Fruit fly (Drosophila melanogaster): ENCODE measurements around the gene mRpL38.
A peak's percentile ranks its signal among the peaks of the same experiment; 100 is the strongest.

Gene mRpL38

dm6 chrX:14247035-14247786 lies 21.1 kb downstream of the mRpL38 start, which contains the start of gene mud (continued):
- TF ChIP-seq cato (GFP tag; optimal IDR thresholded peaks at IDR 0.05; ENCODE audit: borderline replicate concordance) (peak; percentile 19), Spps (tag; optimal IDR thresholded peaks at IDR 0.05) (no peak), CG13123 (GFP tag; optimal IDR thresholded peaks at IDR 0.05) (no peak), CG30431 (GFP tag; optimal IDR thresholded peaks at IDR 0.05) (peak; percentile 28), CG10959 (GFP tag; IDR thresholded peaks at IDR 0.05) (no peak), CG13424 (tag; optimal IDR thresholded peaks at IDR 0.05) (peak; percentile 10), CG6654 (GFP tag; optimal IDR thresholded peaks at IDR 0.05) (peak; percentile 5), Hmr (GFP tag; optimal IDR thresholded peaks at IDR 0.05) (no peak), CG4404 (GFP tag; IDR thresholded peaks at IDR 0.05) (peak; percentile 31; the same call in 1 of the 2 replicates), tup (GFP tag; optimal IDR thresholded peaks at IDR 0.05) (no peak), zfh2 (GFP tag; optimal IDR thresholded peaks at IDR 0.05) (peak; percentile 20), CoRest (tag; optimal IDR thresholded peaks at IDR 0.05) (peak; percentile 54), crp (GFP tag; optimal IDR thresholded peaks at IDR 0.05) (peak in 1 of 2 experiments; percentile 56), luna (GFP tag; optimal IDR thresholded peaks at IDR 0.05) (no peak), Gug (GFP tag; IDR thresholded peaks at IDR 0.05) (no peak; the same call in 3 of the 4 replicates), CG31388 (GFP tag; optimal IDR thresholded peaks at IDR 0.05) (no peak), Rfx (GFP tag; IDR thresholded peaks at IDR 0.05) (no peak), Sry-δ (GFP tag; optimal IDR thresholded peaks at IDR 0.05) (peak; percentile 69), CG16863 (GFP tag; optimal IDR thresholded peaks at IDR 0.05) (no peak), CG14860 (GFP tag; IDR thresholded peaks at IDR 0.05; ENCODE audit: partially characterized antibody) (peak; percentile 72; the same call in 2 of the 3 replicates), TFAM (GFP tag; optimal IDR thresholded peaks at IDR 0.05) (no peak), CG6854 (GFP tag; optimal IDR thresholded peaks at IDR 0.05) (no peak), CG18599 (GFP tag; optimal IDR thresholded peaks at IDR 0.05) (no peak), ssp (GFP tag; IDR thresholded peaks at IDR 0.05) (peak; percentile 95), Dip3 (GFP tag; optimal IDR thresholded peaks at IDR 0.05) (no peak), Taf1 (GFP tag; IDR thresholded peaks at IDR 0.05) (no peak), eve (GFP tag; optimal IDR thresholded peaks at IDR 0.05) (no peak), en (GFP tag; optimal IDR thresholded peaks at IDR 0.05) (no peak), kni (GFP tag; optimal IDR thresholded peaks at IDR 0.05) (no peak), CG34422 (GFP tag; IDR thresholded peaks at IDR 0.05) (no peak), pros (GFP tag; optimal IDR thresholded peaks at IDR 0.05) (no peak), B-H1 (GFP tag; IDR thresholded peaks at IDR 0.05) (peak; percentile 27; the same call in 2 of the 3 replicates), toy (GFP tag; IDR thresholded peaks at IDR 0.05) (no peak), CG11695 (GFP tag; IDR thresholded peaks at IDR 0.05) (no peak), abd-A (tag; optimal IDR thresholded peaks at IDR 0.05) (no peak), D19B (GFP tag; optimal IDR thresholded peaks at IDR 0.05) (no peak), Dll (GFP tag; IDR thresholded peaks at IDR 0.05; ENCODE audit: partially characterized antibody) (peak; percentile 67), CG12236 (GFP tag; optimal IDR thresholded peaks at IDR 0.05) (no peak), ara (GFP tag; IDR thresholded peaks at IDR 0.05) (no peak), disco-r (GFP tag; optimal IDR thresholded peaks at IDR 0.05) (no peak), danr (GFP tag; IDR thresholded peaks at IDR 0.05) (no peak), CG15479 (GFP tag; optimal IDR thresholded peaks at IDR 0.05) (no peak), CG12744 (GFP tag; optimal IDR thresholded peaks at IDR 0.05) (no peak), crc (GFP tag; optimal IDR thresholded peaks at IDR 0.05) (no peak), bigmax (GFP tag; optimal IDR thresholded peaks at IDR 0.05) (no peak), lola (GFP tag; optimal IDR thresholded peaks at IDR 0.05) (peak in 1 of 3 experiments; percentile 41), wek (GFP tag; optimal IDR thresholded peaks at IDR 0.05) (peak; percentile 54), pnt (GFP tag; optimal IDR thresholded peaks at IDR 0.05) (no peak), Myb (GFP tag; optimal IDR thresholded peaks at IDR 0.05) (peak; percentile 56), CG32532 (GFP tag; IDR thresholded peaks at IDR 0.05) (peak; percentile 48)

All from whole organism, embryonic.